Worm (Caenorhabditis elegans): Measurements from ENCODE around the gene ztf-8.
A peak's percentile ranks its signal among the peaks of the same experiment; 100 is the strongest.

Gene ztf-8

DNA sequence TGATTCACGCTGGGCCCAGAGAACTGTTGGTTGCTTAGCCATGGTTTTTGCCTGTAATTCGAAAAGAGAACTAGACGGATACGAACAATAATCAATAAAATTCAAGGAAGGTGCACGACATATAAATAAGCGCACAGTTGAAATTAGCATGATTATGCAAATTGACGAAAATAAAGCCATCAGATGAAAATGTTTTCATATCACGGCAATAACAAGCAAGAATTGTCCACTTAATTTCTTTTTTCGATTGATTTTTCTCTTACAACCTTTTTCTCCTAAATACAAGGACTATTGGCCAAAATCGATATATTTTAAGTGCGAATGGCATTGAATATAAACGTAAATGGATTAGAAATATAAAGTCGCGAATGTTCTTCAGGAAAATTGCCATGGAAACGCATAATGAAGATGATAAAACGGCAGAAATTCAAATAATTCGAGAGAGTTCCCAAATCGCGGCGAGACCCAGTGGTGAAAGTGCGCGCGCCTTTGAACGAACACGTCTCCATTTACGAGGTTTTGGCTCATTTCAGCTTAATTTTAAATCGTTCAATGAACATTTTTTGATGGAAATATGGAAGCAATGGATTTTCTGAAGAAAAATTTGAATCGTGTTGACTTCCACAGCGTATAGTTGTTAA is 1.6 kb upstream of the ztf-8 start, which contains the start of the genes daf-41 and toc-1 (continued):
- TF ChIP-seq rnt-1 (tag; optimal IDR thresholded peaks at IDR 0.05) (peak; percentile 11), C16A3.4 (tag; optimal IDR thresholded peaks at IDR 0.05) (peak; percentile 57), lir-3 (tag; optimal IDR thresholded peaks at IDR 0.05; ENCODE audit: poor library complexity) (no peak), nhr-71 (tag; optimal IDR thresholded peaks at IDR 0.05) (peak; percentile 59), tlp-1 (tag; optimal IDR thresholded peaks at IDR 0.05) (no peak), nhr-85 (tag) (no peak), mef-2 (tag; optimal IDR thresholded peaks at IDR 0.05) (no peak), zag-1 (tag; optimal IDR thresholded peaks at IDR 0.05) (no peak), jun-1 (tag; optimal IDR thresholded peaks at IDR 0.05) (peak; percentile 20), sup-37 (GFP tag; optimal IDR thresholded peaks at IDR 0.05) (no peak), ces-1 (GFP tag; optimal IDR thresholded peaks at IDR 0.05) (no peak), tbx-2 (tag; optimal IDR thresholded peaks at IDR 0.05) (no peak), snu-23 (GFP tag; optimal IDR thresholded peaks at IDR 0.05) (peak; percentile 68), nhr-11 (tag; optimal IDR thresholded peaks at IDR 0.05) (no peak), grh-1 (GFP tag; IDR thresholded peaks at IDR 0.05) (no peak), ceh-90 (tag; optimal IDR thresholded peaks at IDR 0.05) (peak; percentile 18), sox-4 (tag; optimal IDR thresholded peaks at IDR 0.05) (no peak), nhr-12 (tag; optimal IDR thresholded peaks at IDR 0.05) (no peak), mep-1 (tag; optimal IDR thresholded peaks at IDR 0.05) (peak; percentile 82), nhr-77 (tag; optimal IDR thresholded peaks at IDR 0.05) (no peak), lin-39 (tag; optimal IDR thresholded peaks at IDR 0.05) (no peak), pax-3 (tag; optimal IDR thresholded peaks at IDR 0.05) (no peak), nhr-19 (GFP tag; conservative IDR thresholded peaks at IDR 0.05) (peak; percentile 18; the same call in 1 of the 2 replicates), unc-98 (GFP tag; IDR thresholded peaks at IDR 0.05) (no peak), lsy-2 (tag; optimal IDR thresholded peaks at IDR 0.05) (peak; percentile 69 to 73), C34B4.2 (tag; optimal IDR thresholded peaks at IDR 0.05) (no peak), unc-30 (tag; optimal IDR thresholded peaks at IDR 0.05) (no peak), ceh-8 (GFP tag; optimal IDR thresholded peaks at IDR 0.05) (peak; percentile 16), pqm-1 (tag; optimal IDR thresholded peaks at IDR 0.05) (no peak), nhr-28 (tag; optimal IDR thresholded peaks at IDR 0.05) (no peak), alr-1 (tag; optimal IDR thresholded peaks at IDR 0.05; ENCODE audit: borderline replicate concordance) (no peak), skn-1 (tag; optimal IDR thresholded peaks at IDR 0.05) (peak; percentile 77), ztf-11 (tag; optimal IDR thresholded peaks at IDR 0.05) (no peak), nhr-47 (tag; optimal IDR thresholded peaks at IDR 0.05) (peak; percentile 47), unc-86 (tag; optimal IDR thresholded peaks at IDR 0.05) (no peak), pag-3 (tag; optimal IDR thresholded peaks at IDR 0.05; ENCODE audit: borderline replicate concordance, insufficient read depth) (no peak), irx-1 (tag; optimal IDR thresholded peaks at IDR 0.05) (no peak), ceh-63 (GFP tag; optimal IDR thresholded peaks at IDR 0.05) (no peak), dpl-1 (GFP tag; optimal IDR thresholded peaks at IDR 0.05) (peak; percentile 54 to 71 (median 58)), elt-2 (tag; optimal IDR thresholded peaks at IDR 0.05) (no peak), fkh-10 (GFP tag; optimal IDR thresholded peaks at IDR 0.05) (no peak), hpl-2 (GFP tag; optimal IDR thresholded peaks at IDR 0.05) (no peak), efl-3 (GFP tag; optimal IDR thresholded peaks at IDR 0.05) (no peak)

DNA sequence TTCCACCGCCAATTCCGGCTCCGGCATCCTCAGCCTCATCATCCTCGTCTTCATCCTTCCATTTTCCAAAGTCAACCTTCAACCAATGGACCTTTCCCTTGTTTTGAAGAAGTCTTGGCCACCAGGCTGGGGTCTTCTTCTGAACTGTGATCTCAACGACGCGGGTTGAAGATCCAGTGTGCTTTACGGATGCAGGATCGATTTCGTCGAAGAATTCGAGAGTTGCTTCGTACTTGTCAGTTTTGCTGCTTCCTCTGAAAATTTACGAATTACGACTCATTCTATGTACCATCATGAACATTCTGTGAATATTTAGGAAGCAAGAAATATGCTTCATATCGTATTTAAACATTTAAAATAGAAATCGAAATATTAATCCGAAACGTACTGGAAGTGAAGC is 979 bp upstream of the ztf-8 start:
- TF ChIP-seq nhr-28 (tag; optimal IDR thresholded peaks at IDR 0.05) (no peak), rnt-1 (tag; optimal IDR thresholded peaks at IDR 0.05) (no peak), pax-3 (tag; optimal IDR thresholded peaks at IDR 0.05) (no peak), mdl-1 (tag; optimal IDR thresholded peaks at IDR 0.05) (no peak), efl-1 (optimal IDR thresholded peaks at IDR 0.05) (no peak), efl-1 (GFP tag; optimal IDR thresholded peaks at IDR 0.05 in 1 of 2) (peak in 1 of 2 experiments; percentile 37), nhr-11 (tag; optimal IDR thresholded peaks at IDR 0.05) (no peak), lir-3 (tag; optimal IDR thresholded peaks at IDR 0.05; ENCODE audit: poor library complexity) (no peak), aha-1 (tag; optimal IDR thresholded peaks at IDR 0.05) (no peak), nhr-85 (tag) (peak; percentile 30), aly-2 (tag; optimal IDR thresholded peaks at IDR 0.05) (no peak), nhr-20 (tag; optimal IDR thresholded peaks at IDR 0.05) (no peak), hpl-2 (GFP tag; optimal IDR thresholded peaks at IDR 0.05) (no peak), F16B12.6 (tag; optimal IDR thresholded peaks at IDR 0.05) (no peak), zag-1 (tag; optimal IDR thresholded peaks at IDR 0.05) (no peak), unc-62 (GFP tag; optimal IDR thresholded peaks at IDR 0.05) (no peak)
